Fruit fly (Drosophila melanogaster): ENCODE data around the gene GABA-B-R3.

dm6 chr2L:717783-718182 lies 32.0 kb upstream of the GABA-B-R3 start:
- no peak for TF ChIP-seq Dll (optimal IDR thresholded peaks at IDR 0.05)
- TF ChIP-seq usp (GFP tag; optimal IDR thresholded peaks at IDR 0.05) = no peak
- no peak for TF ChIP-seq psq (optimal IDR thresholded peaks at IDR 0.05)
